Worm (Caenorhabditis elegans) whole organism, late embryonic: ENCODE data around the gene lst-6.
"Not testable (repeated sequence)": the region's sequence is repeated elsewhere in the genome, so short reads cannot be mapped to it uniquely, and the experiment has no call there.

Experiments
- ama-1 ChIP-seq: fragments of 150-350 bp; optimal IDR thresholded peaks from 2 replicates; lab custom pipeline; 2014
- elt-2 ChIP-seq: sonication (generic microtip); optimal IDR thresholded peaks from 2 replicates; lab custom pipeline; 2016; ENCODE audit warnings: missing genetic modification reagents, missing genetic modification characterization, missing compliant biosample characterization

DNA sequence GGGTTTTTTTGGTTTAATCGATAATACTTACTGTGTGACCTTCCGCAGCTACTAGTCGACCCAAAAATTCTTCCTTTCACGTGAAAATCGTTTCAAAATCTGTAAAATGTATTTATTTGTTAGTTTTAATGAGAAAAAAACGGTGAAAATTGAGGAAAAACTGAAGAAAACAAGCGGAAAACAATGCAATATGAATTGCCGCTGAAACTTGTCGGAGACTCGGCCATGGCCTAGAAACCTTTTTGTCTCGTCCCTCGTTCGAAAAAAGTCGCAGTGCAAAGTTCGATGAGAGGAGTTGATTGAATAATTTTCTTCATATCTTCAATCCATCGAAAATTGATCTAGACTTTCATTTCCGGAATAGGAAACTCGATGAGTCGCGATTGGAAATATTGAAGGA, 44.6 kb downstream of the lst-6 start, which contains the start of gene C15F1.8:
- TF ChIP-seq elt-2 (tag; lab: Kevin White, UChicago); ama-1 (lab: Kevin White, UChicago): not testable (repeated sequence)
